Fruit fly (Drosophila melanogaster): ENCODE results near the gene GAA1.

Gene GAA1

dm6 chrX:5839737-5840136, 33.4 kb downstream of the GAA1 start:
- TF ChIP-seq Clk (GFP tag; optimal IDR thresholded peaks at IDR 0.05) (no peak), Mnt (GFP tag; optimal IDR thresholded peaks at IDR 0.05) (no peak), bab1 (GFP tag; optimal IDR thresholded peaks at IDR 0.05) (no peak), CG14711 (tag; optimal IDR thresholded peaks at IDR 0.05) (no peak), tj (GFP tag; optimal IDR thresholded peaks at IDR 0.05) (no peak), CG5204 (GFP tag; optimal IDR thresholded peaks at IDR 0.05) (no peak), CG1620 (GFP tag; optimal IDR thresholded peaks at IDR 0.05) (no peak), toe (GFP tag; optimal IDR thresholded peaks at IDR 0.05) (no peak), Crg-1 (GFP tag; optimal IDR thresholded peaks at IDR 0.05) (no peak), ovo (GFP tag; optimal IDR thresholded peaks at IDR 0.05) (no peak), Hr96 (GFP tag; optimal IDR thresholded peaks at IDR 0.05) (no peak), cnc (optimal IDR thresholded peaks at IDR 0.05) (no peak), cic (GFP tag; optimal IDR thresholded peaks at IDR 0.05) (no peak), CG7045 (GFP tag; optimal IDR thresholded peaks at IDR 0.05) (no peak), pad (GFP tag; optimal IDR thresholded peaks at IDR 0.05) (no peak), CG11617 (GFP tag; optimal IDR thresholded peaks at IDR 0.05) (no peak), CG7101 (tag; optimal IDR thresholded peaks at IDR 0.05) (no peak), CG12768 (GFP tag; optimal IDR thresholded peaks at IDR 0.05) (no peak), kay (GFP tag; ENCODE audit: borderline replicate concordance) (no peak), CG33017 (tag; optimal IDR thresholded peaks at IDR 0.05) (no peak)
